Worm (Caenorhabditis elegans): ENCODE data around the gene srsx-6.

DNA sequence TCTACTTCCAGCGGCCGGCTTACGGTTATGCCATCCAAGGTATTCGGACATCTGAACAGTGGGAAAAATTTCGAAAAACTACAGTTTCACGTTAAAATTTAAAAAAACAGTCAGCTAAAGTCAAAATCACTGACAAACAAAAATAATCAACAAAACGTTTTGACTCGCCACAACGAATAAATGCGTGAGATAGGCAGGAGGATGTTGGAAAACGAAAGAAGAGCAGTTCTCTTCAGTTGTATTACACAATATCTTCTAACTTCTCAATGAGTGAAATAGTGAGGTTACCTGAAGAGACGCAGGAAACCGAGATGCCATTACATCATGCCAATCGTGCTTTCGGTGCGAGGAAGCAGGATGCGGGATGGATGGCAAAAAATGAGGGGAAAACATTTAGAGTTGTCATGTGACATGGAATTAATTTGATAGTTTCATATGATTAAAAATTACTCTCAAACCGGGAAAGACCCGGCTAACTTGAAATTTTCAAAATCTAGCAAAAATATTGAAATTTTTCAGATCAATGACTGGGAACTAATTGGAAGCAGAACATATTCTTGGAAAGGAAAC is 33.0 kb upstream of the srsx-6 start, which contains the start of gene F40A3.6:
- TF ChIP-seq sea-2 (GFP tag; optimal IDR thresholded peaks at IDR 0.05) (no peak), unc-39 (tag; optimal IDR thresholded peaks at IDR 0.05) (no peak), lin-39 (tag; optimal IDR thresholded peaks at IDR 0.05) (peak; percentile 13), pqm-1 (tag; optimal IDR thresholded peaks at IDR 0.05) (no peak), ZK546.5 (tag; optimal IDR thresholded peaks at IDR 0.05) (no peak), R02D3.7 (tag; optimal IDR thresholded peaks at IDR 0.05) (no peak), mdl-1 (tag; optimal IDR thresholded peaks at IDR 0.05) (no peak)

Data from whole organism, L3 larva.